Worm (Caenorhabditis elegans): Measurements from ENCODE around the gene ptc-3.

Gene ptc-3

DNA sequence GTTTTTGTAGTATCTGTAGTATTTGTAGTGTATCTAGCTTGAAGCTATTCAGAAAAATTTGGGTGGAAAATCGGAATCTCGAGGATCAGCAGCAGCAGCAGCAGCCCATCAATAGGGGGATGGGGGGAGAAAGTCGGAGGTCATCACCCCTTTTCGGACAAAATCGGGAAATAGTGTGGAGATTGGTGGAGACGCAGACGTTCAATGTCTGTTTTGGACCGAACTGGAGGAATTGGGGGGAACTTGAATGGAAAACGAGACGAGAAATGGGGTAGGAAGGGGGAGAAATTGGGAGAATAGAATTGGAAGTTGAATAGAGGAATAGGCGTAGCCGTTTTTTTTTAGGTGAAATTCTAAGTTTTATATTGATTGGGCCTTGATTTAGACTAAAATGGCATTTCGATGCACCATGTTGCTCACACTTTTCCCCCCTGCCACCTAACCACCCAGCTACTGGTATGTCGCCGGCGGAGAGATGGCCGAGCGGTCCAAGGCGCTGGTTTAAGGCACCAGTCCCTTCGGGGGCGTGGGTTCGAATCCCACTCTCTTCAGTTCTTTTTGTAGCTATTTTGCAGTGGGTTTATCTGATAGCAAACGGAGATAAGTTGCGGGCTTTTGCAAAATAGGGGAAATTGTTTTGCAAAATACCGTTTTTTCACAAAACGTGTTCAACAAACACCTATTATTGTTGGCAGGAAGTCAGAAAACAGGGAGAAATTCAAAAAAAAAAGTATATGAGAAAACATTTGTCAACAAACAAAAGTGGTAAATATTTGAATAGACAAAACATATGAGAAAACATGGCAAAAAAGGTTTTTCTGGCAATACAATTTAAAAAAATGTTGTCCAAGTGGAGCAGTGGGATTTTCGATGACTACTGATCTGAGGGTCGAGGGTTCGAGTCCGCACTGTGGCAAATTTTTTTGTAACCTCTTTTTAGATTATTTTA is 7.8 kb upstream of the ptc-3 start (continued):
- TF ChIP-seq madf-6 (GFP tag; IDR thresholded peaks at IDR 0.05) = peak; percentile 40
- peak; percentile 19 for TF ChIP-seq chd-7 (tag; optimal IDR thresholded peaks at IDR 0.05)
- no peak for TF ChIP-seq B0035.1 (tag; optimal IDR thresholded peaks at IDR 0.05)
- TF ChIP-seq ztf-18 (tag; optimal IDR thresholded peaks at IDR 0.05) = peak; percentile 59
- TF ChIP-seq lin-54 (GFP tag; optimal IDR thresholded peaks at IDR 0.05) = peak; percentile 17
- TF ChIP-seq ceh-79 (tag; optimal IDR thresholded peaks at IDR 0.05) = peak; percentile 31
- peak; percentile 46; the same call in 1 of the 2 replicates for TF ChIP-seq B0336.3 (GFP tag; IDR thresholded peaks at IDR 0.05)

DNA sequence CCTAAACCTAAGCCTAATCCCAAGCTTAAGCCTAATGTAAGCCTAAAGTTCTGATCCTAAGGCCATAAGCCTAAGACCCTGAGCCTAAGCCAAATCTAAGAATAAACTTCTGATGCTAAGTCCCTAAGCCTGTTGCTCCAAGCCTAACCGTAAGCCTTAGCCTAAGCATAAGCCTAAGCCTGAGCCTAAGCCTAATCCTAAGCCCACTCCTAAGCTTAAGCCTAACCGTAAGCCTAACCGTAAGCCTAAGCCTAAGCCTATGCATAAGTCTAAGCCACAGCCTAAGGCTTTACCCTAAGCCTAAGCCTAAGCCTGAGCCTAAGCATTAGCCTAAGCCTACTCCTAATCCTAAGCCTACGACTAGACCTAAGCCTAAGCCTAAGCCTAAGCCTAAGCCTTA is 6.9 kb upstream of the ptc-3 start:
- TF ChIP-seq ztf-18 (tag; optimal IDR thresholded peaks at IDR 0.05) = no peak
- TF ChIP-seq ceh-27 (GFP tag; optimal IDR thresholded peaks at IDR 0.05) = no peak
- TF ChIP-seq B0035.1 (tag; optimal IDR thresholded peaks at IDR 0.05) = no peak
- no peak for TF ChIP-seq nfyb-1 (GFP tag; IDR thresholded peaks at IDR 0.05)
- TF ChIP-seq nhr-120 (GFP tag; IDR thresholded peaks at IDR 0.05) = no peak
- TF ChIP-seq ztf-3 (GFP tag; optimal IDR thresholded peaks at IDR 0.05) = no peak
- no peak for TF ChIP-seq egl-18 (GFP tag; IDR thresholded peaks at IDR 0.05)

DNA sequence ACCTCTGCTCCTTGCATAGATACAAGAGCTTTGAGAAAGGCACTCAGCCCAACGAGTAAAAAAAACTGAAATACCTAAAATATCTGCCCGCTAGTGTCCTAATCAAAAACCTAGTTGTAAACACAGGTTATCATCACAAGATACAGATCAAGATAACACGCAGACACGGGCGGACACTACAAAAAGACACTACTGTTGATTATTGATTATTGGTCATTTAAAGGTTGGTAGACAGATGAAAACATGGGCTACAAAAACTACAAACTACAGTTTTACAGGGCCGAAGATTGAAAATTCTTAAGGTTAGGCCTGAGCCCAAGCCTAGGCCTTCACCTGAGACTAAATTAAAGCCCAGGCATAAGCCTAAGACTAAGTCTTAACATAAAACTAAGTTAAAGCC is 6.5 kb upstream of the ptc-3 start:
- no peak for TF ChIP-seq Y53G8AR.9 (GFP tag; conservative IDR thresholded peaks at IDR 0.05)
- TF ChIP-seq ztf-22 (GFP tag; optimal IDR thresholded peaks at IDR 0.05) = no peak
- TF ChIP-seq lin-35 (GFP tag; optimal IDR thresholded peaks at IDR 0.05) = no peak
- TF ChIP-seq hmg-20 (GFP tag; IDR thresholded peaks at IDR 0.05) = no peak
- no peak for TF ChIP-seq sea-2 (GFP tag; IDR thresholded peaks at IDR 0.05)
- no peak for TF ChIP-seq F10E7.11 (tag; optimal IDR thresholded peaks at IDR 0.05)
- TF ChIP-seq F49E8.2 (tag; optimal IDR thresholded peaks at IDR 0.05; ENCODE audit: insufficient read depth) = no peak
- no peak for TF ChIP-seq egrh-3 (GFP tag; IDR thresholded peaks at IDR 0.05)
- no peak for TF ChIP-seq lag-1 (GFP tag; IDR thresholded peaks at IDR 0.05)
- TF ChIP-seq tbp1 (GFP tag; optimal IDR thresholded peaks at IDR 0.05) = no peak
- TF ChIP-seq ceh-91 (GFP tag; IDR thresholded peaks at IDR 0.05) = no peak
- TF ChIP-seq atf-7 (tag; optimal IDR thresholded peaks at IDR 0.05) = no peak
- TF ChIP-seq ama-1 (optimal IDR thresholded peaks at IDR 0.05) = no peak
- TF ChIP-seq ama-1 (GFP tag; optimal IDR thresholded peaks at IDR 0.05) = no peak

DNA sequence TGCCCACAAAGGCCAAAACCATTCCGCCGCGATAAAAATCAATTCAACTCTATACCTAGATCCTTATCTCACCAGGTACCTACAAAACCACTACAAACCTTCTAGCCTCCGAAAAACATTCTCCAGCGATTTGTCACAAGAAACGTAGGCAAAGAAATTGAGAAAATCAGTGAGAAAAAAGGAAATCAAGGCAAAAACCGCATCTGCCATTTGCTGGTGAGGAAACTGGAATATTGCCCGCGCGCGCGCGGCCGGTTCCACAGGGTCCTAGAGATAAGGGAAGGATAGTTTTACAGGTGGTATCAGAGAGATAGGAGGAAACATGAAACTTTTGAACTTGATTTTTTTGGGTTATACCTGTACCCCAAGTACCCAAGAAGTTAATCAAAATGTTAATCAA is 5.2 kb upstream of the ptc-3 start:
- TF ChIP-seq dox-1 (GFP tag; IDR thresholded peaks at IDR 0.05) = no peak
- TF ChIP-seq nhr-179 (tag; optimal IDR thresholded peaks at IDR 0.05) = no peak

DNA sequence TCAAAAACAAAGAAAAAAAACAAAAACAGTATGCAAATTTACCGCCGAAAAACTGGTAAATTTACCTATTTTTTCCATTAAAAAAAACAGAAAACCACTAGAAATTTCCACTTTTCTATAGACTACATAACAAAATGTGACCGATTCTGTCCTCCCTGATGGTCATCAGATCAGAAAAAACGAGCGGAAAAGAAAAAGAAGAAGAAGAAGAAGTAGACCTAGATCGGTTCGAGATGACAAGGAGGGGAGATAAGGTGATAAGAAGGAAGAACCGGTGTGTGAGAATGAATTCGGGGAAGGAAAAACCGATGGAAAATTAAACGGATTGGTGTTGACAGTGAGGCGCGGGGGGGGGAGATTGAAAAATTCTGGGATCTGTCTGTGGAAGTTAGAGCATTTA is 3.7 kb upstream of the ptc-3 start:
- TF ChIP-seq C06A6.2 (GFP tag; conservative IDR thresholded peaks at IDR 0.05) (no peak), hmg-20 (GFP tag; IDR thresholded peaks at IDR 0.05) (no peak), K12H6.12 (tag; optimal IDR thresholded peaks at IDR 0.05) (no peak), pha-4 (tag; optimal IDR thresholded peaks at IDR 0.05) (no peak)
